Worm (Caenorhabditis elegans) whole organism, L1 larva: ENCODE data around the gene par-2.

Experiments
- C04F5.9 ChIP-seq: sonication (generic microtip); optimal IDR thresholded peaks from 2 replicates; lab custom pipeline; 2016; ENCODE audit warnings: missing genetic modification characterization, missing compliant biosample characterization
- F16B12.6 ChIP-seq: fragments of 150-350 bp; optimal IDR thresholded peaks from 2 replicates; lab custom pipeline; 2014; ENCODE audit warnings: missing biosample characterization, missing genetic modification characterization
- blmp-1 ChIP-seq: fragments of 150-350 bp; optimal IDR thresholded peaks from 2 replicates; lab custom pipeline; 2014; ENCODE audit warnings: missing biosample characterization, missing genetic modification characterization
- ceh-63 ChIP-seq: fragments of 200-800 bp; sonication (Bioruptor generic); optimal IDR thresholded peaks from 2 replicates; lab custom pipeline; 2018; ENCODE audit warnings: mild to moderate bottlenecking, missing genetic modification characterization, missing compliant biosample characterization
- ceh-90 ChIP-seq: sonication (generic microtip); optimal IDR thresholded peaks from 2 replicates; lab custom pipeline; 2016; ENCODE audit warnings: missing genetic modification characterization, missing compliant biosample characterization
- ces-1 ChIP-seq: fragments of 150-350 bp; optimal IDR thresholded peaks from 2 replicates; lab custom pipeline; 2014; ENCODE audit warnings: missing biosample characterization, missing genetic modification reagents, missing genetic modification characterization
- dpl-1 ChIP-seq, 3 experiments: fragments of 150-350 bp in 2 of 3; sonication (generic microtip) in 1 of 3; optimal IDR thresholded peaks; 2 replicates each; lab custom pipeline; 2014 to 2017; ENCODE audit warnings: missing biosample characterization in 3 of 3, missing genetic modification characterization in 3 of 3, missing genetic modification reagents in 3 of 3
- dsc-1 ChIP-seq: sonication (generic microtip); optimal IDR thresholded peaks from 2 replicates; lab custom pipeline; 2016; ENCODE audit warnings: mild to moderate bottlenecking, missing genetic modification characterization, missing compliant biosample characterization
- efl-1 ChIP-seq, 4 experiments: fragments of 150-350 bp; optimal IDR thresholded peaks in 3 of 4; peaks in 1 of 4; 1 replicate in 1 of 4; 2 replicates in 3 of 4; lab custom pipeline; 2014; ENCODE audit warnings: missing biosample characterization in 2 of 4, missing genetic modification characterization in 2 of 4, missing genetic modification reagents in 2 of 4
- efl-3 ChIP-seq: fragments of 200-800 bp; sonication (Bioruptor generic); optimal IDR thresholded peaks from 2 replicates; lab custom pipeline; 2018; ENCODE audit warnings: mild to moderate bottlenecking, missing genetic modification characterization, missing compliant biosample characterization
- egl-13 ChIP-seq: sonication (generic microtip); optimal IDR thresholded peaks from 2 replicates; lab custom pipeline; 2016; ENCODE audit warnings: missing genotype, missing genetic modification reagents, missing genetic modification characterization, missing compliant biosample characterization
- egl-27 ChIP-seq, 2 experiments: fragments of 150-350 bp in 1 of 2; sonication (generic microtip); optimal IDR thresholded peaks; 3 replicates each; lab custom pipeline; 2017 to 2018; ENCODE audit warnings: missing biosample characterization in 2 of 2, missing genetic modification characterization in 2 of 2, missing genetic modification reagents in 2 of 2
- elt-2 ChIP-seq: sonication (generic microtip); optimal IDR thresholded peaks from 2 replicates; lab custom pipeline; 2016; ENCODE audit warnings: missing genetic modification characterization, mild to moderate bottlenecking, inconsistent platforms, missing compliant biosample characterization, missing genetic modification reagents
- fos-1 ChIP-seq: fragments of 150-350 bp; optimal IDR thresholded peaks from 2 replicates; lab custom pipeline; 2014; ENCODE audit warnings: missing biosample characterization, missing genetic modification characterization
- hlh-4 ChIP-seq: sonication (generic microtip); optimal IDR thresholded peaks from 2 replicates; lab custom pipeline; 2016; ENCODE audit warnings: mild to moderate bottlenecking, missing genetic modification characterization, missing compliant biosample characterization
- hpl-2 ChIP-seq: fragments of 150-350 bp; optimal IDR thresholded peaks from 2 replicates; lab custom pipeline; 2014; ENCODE audit warnings: missing biosample characterization, missing genetic modification reagents, missing genetic modification characterization
- isw-1 ChIP-seq: fragments of 200-800 bp; sonication (Bioruptor generic); IDR thresholded peaks from 2 replicates; pipeline ENCODE4 v1.3.6; 2022; ENCODE audit warnings: missing genetic modification characterization, missing compliant biosample characterization
- lin-13 ChIP-seq: fragments of 150-350 bp; optimal IDR thresholded peaks from 2 replicates; lab custom pipeline; 2014; ENCODE audit warnings: missing biosample characterization, missing genetic modification reagents, missing genetic modification characterization
- lin-14 ChIP-seq: fragments of 200-800 bp; sonication (Bioruptor generic); optimal IDR thresholded peaks from 2 replicates; lab custom pipeline; 2018; ENCODE audit warnings: mild to moderate bottlenecking, missing genetic modification characterization, moderate library complexity, missing compliant biosample characterization
- lin-39 ChIP-seq: fragments of 150-350 bp; optimal IDR thresholded peaks from 2 replicates; lab custom pipeline; 2014; ENCODE audit warnings: missing biosample characterization, missing genetic modification reagents, missing genetic modification characterization
- lsy-2 ChIP-seq, 2 experiments: fragments of 150-350 bp; optimal IDR thresholded peaks; 2 replicates each; lab custom pipeline; 2014; ENCODE audit warnings: missing biosample characterization in 2 of 2, missing genetic modification characterization in 2 of 2
- mdl-1 ChIP-seq, 2 experiments: fragments of 150-350 bp; optimal IDR thresholded peaks; 2 replicates each; lab custom pipeline; 2014 to 2017; ENCODE audit warnings: missing biosample characterization in 2 of 2, missing genetic modification characterization in 2 of 2, inconsistent platforms in 1 of 2
- mef-2 ChIP-seq: fragments of 150-350 bp; optimal IDR thresholded peaks from 2 replicates; lab custom pipeline; 2014; ENCODE audit warnings: missing biosample characterization, missing genetic modification characterization
- nhr-11 ChIP-seq: fragments of 150-350 bp; optimal IDR thresholded peaks from 2 replicates; lab custom pipeline; 2014; ENCODE audit warnings: missing biosample characterization, missing genetic modification characterization
- nhr-237 ChIP-seq: fragments of 150-350 bp; optimal IDR thresholded peaks from 2 replicates; lab custom pipeline; 2014; ENCODE audit warnings: missing biosample characterization, missing genetic modification characterization
- nhr-28 ChIP-seq: fragments of 150-350 bp; optimal IDR thresholded peaks from 2 replicates; lab custom pipeline; 2014; ENCODE audit warnings: missing biosample characterization, missing genetic modification characterization
- nhr-84 ChIP-seq: sonication (generic microtip); optimal IDR thresholded peaks from 2 replicates; lab custom pipeline; 2017; ENCODE audit warnings: missing biosample characterization, missing genetic modification characterization
- nhr-85 ChIP-seq: sonication (generic microtip); peaks from one replicate; lab custom pipeline; 2016; ENCODE audit warnings: missing genetic modification characterization, inconsistent platforms, missing compliant biosample characterization
- nhr-90 ChIP-seq: sonication (generic microtip); optimal IDR thresholded peaks from 2 replicates; lab custom pipeline; 2016; ENCODE audit warnings: mild to moderate bottlenecking, missing genetic modification characterization, missing compliant biosample characterization; ENCODE audit not compliant: poor library complexity
- skn-1 ChIP-seq: fragments of 150-350 bp; optimal IDR thresholded peaks from 2 replicates; lab custom pipeline; 2014; ENCODE audit warnings: missing biosample characterization, missing genetic modification characterization
- snu-23 ChIP-seq: sonication (generic microtip); optimal IDR thresholded peaks from 2 replicates; lab custom pipeline; 2016; ENCODE audit warnings: missing genetic modification characterization, missing compliant biosample characterization
- sox-4 ChIP-seq: sonication (generic microtip); optimal IDR thresholded peaks from 2 replicates; lab custom pipeline; 2016; ENCODE audit warnings: missing genetic modification characterization, missing compliant biosample characterization
- sptf-1 ChIP-seq: fragments of 150-350 bp; optimal IDR thresholded peaks from 2 replicates; lab custom pipeline; 2014; ENCODE audit warnings: missing biosample characterization, missing genetic modification characterization
- sup-37 ChIP-seq: fragments of 200-800 bp; sonication (Bioruptor generic); optimal IDR thresholded peaks from 2 replicates; lab custom pipeline; 2018; ENCODE audit warnings: mild to moderate bottlenecking, missing genetic modification characterization, missing compliant biosample characterization
- swsn-7 ChIP-seq: sonication (generic microtip); optimal IDR thresholded peaks from 2 replicates; lab custom pipeline; 2016; ENCODE audit warnings: missing genetic modification characterization, missing compliant biosample characterization
- tbx-2 ChIP-seq: sonication (generic microtip); optimal IDR thresholded peaks from 2 replicates; lab custom pipeline; 2016; ENCODE audit warnings: missing genetic modification characterization, missing compliant biosample characterization
- unc-130 ChIP-seq: fragments of 150-350 bp; optimal IDR thresholded peaks from 2 replicates; lab custom pipeline; 2017; ENCODE audit warnings: missing biosample characterization, missing genetic modification characterization, inconsistent platforms
- unc-62 ChIP-seq: fragments of 150-350 bp; optimal IDR thresholded peaks from 2 replicates; lab custom pipeline; 2014; ENCODE audit warnings: missing biosample characterization, missing genetic modification reagents, missing genetic modification characterization

par-2 gene

DNA sequence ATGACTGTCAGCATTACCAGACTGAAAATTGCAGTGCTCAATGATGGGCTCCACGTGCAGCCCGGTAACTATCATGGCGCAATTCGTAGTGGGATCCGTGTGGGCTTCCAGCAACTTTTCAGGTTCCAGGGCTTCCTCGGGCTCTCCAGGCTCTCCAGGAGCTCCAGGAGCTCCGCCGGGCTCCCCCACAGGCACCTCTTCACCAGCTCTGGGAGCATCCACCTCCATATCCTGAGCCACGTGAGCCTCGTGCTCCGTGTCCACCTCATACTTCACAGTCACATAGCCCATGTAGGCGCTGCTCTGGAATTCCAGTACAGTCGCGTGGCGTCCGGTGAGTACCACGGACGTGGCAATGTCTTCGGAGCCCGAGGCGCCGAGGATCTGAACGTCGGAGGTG is 29.3 kb upstream of the par-2 start:
- no peak for TF ChIP-seq nhr-237 (tag; lab: Kevin White, UChicago)
- TF ChIP-seq dpl-1 (GFP tag; optimal IDR thresholded peaks at IDR 0.05; lab: Kevin White, UChicago), result no peak
- TF ChIP-seq efl-3 (GFP tag; lab: Kevin White, UChicago), result no peak
- TF ChIP-seq mef-2 (tag; lab: Kevin White, UChicago), result no peak
- no peak for TF ChIP-seq blmp-1 (tag; lab: Kevin White, UChicago)
- no peak for TF ChIP-seq sup-37
- TF ChIP-seq C04F5.9 (tag; lab: Kevin White, UChicago), result no peak
- no peak for TF ChIP-seq unc-130 (tag; lab: Kevin White, UChicago)
- TF ChIP-seq hlh-4 (tag; lab: Kevin White, UChicago), result no peak
- TF ChIP-seq, all 84 proteins: peak for 0

DNA sequence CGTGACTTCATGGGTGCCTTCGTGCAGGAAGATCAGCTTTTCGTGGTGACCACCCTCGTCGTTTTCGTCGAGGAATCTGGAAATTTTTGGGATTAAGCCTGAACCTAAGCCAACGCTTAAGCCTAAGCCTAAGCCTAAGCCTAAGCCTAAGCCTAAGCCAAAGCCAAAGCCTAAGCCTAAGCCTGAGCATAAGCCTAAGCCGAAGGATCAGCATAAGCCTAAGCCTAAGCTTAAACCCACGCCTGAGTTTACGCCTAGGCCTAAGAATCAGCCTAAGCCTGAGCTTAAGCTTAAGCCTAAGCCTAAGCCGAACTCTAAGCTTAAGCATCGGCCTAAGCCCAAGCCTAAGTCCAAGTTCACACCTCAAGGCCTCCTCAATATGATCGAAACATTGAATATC is 28.9 kb upstream of the par-2 start:
- TF ChIP-seq lin-39 (tag; lab: Kevin White, UChicago), result no peak
- TF ChIP-seq snu-23 (GFP tag; lab: Kevin White, UChicago), result no peak
- TF ChIP-seq isw-1 (GFP tag; lab: Robert Waterston, UW), result no peak
- no peak for TF ChIP-seq hlh-4 (tag; lab: Kevin White, UChicago)
- no peak for TF ChIP-seq dsc-1
- no peak for TF ChIP-seq mdl-1 (tag; optimal IDR thresholded peaks at IDR 0.05; lab: Kevin White, UChicago)
- TF ChIP-seq ceh-90, result no peak
- no peak for TF ChIP-seq tbx-2 (tag; lab: Kevin White, UChicago)
- no peak for TF ChIP-seq ceh-63 (GFP tag; lab: Kevin White, UChicago)

DNA sequence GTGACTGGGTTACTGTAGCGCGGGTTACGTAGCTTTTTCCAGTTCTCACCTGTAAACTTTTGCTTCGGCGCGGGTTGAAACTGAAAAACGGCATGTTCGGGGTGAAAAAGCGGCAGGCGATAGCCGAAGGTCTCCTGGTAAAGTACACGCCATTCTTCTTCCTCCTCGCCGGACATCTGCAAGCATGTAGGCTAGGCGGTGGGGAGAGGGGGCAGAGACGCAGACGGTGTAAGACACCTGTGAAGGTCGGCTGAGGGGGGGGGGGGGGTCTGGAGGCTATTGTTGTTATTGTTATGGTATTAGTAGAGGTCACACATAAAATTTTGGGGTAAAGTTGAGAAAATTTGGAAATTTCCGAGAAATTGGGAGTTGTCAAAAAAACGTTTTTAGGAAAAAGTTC is 28.1 kb upstream of the par-2 start, which contains the start of gene fbxo-11.2:
TSS of gene fbxo-11.2 (minus strand) at position 176 of the 400 bp plus-strand sequence.
- TF ChIP-seq nhr-85 (peak; percentile 48), dsc-1 (no peak), lin-14 (no peak), hpl-2 (GFP tag; lab: Kevin White, UChicago) (no peak), blmp-1 (tag; lab: Kevin White, UChicago) (peak; percentile 7), fos-1 (tag; lab: Kevin White, UChicago) (no peak), nhr-90 (no peak)

DNA sequence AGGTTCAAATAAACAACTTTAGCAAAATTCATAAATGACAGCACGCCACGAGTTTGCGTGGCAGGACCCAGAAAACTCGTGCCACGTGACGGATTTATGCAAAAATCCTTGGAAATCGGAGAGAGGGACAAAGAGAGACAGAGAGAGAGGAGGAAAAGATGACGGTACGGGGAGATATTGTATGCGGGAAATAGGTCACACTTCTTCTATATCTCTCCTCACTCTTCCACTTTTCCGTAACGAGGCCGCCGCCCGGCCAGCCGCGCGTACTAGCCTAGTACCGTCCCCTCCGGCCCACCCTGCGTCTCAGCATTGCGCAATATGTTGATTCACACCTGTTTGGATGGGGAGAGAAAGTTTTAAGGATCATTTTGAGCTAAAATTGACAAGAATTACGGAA is 27.1 kb upstream of the par-2 start:
- TF ChIP-seq efl-1 (optimal IDR thresholded peaks at IDR 0.05; lab: Kevin White, UChicago) (no peak), efl-1 (GFP tag; optimal IDR thresholded peaks at IDR 0.05 in 1 of 2; lab: Kevin White, UChicago) (peak in 1 of 2 experiments; percentile 63), egl-13 (tag; lab: Kevin White, UChicago) (no peak), blmp-1 (tag; lab: Kevin White, UChicago) (peak; percentile 74)

DNA sequence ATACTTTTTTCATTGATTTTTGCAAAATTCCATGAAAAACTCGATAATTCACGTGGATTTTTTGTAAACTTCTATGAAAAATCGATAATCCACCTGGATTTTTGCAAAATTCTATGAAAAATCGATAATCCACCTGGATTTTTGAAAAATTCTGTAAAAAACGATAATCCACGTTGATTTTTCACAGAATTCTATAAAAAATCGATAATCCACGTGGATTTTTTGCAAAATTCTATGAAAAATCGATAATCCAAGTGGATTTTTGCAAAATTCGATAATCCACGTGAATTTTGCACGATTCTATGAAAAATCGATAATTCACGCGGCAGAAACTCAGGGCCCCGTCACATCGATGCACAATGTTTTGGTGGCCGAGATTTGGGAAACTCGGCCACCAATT is 23.1 kb upstream of the par-2 start:
- TF ChIP-seq sup-37 (no peak), skn-1 (tag; lab: Kevin White, UChicago) (no peak), ces-1 (GFP tag; lab: Kevin White, UChicago) (no peak), nhr-84 (tag; lab: Kevin White, UChicago) (no peak), hpl-2 (GFP tag; lab: Kevin White, UChicago) (no peak), sox-4 (tag; lab: Kevin White, UChicago) (no peak), nhr-28 (no peak), ceh-90 (no peak), nhr-11 (tag; lab: Kevin White, UChicago) (no peak), unc-62 (no peak), egl-27 (tag; optimal IDR thresholded peaks at IDR 0.05; lab: Kevin White, UChicago) (no peak), swsn-7 (tag; lab: Kevin White, UChicago) (no peak), lsy-2 (tag; optimal IDR thresholded peaks at IDR 0.05; lab: Kevin White, UChicago) (no peak), F16B12.6 (tag; lab: Kevin White, UChicago) (no peak), nhr-237 (tag; lab: Kevin White, UChicago) (no peak), lin-13 (GFP tag; lab: Kevin White, UChicago) (no peak), sptf-1 (no peak), elt-2 (tag; lab: Kevin White, UChicago) (no peak)
